Worm (Caenorhabditis elegans) whole organism, late embryonic: ENCODE measurements around the gene cpg-2.

Source experiments
- C08G9.2 ChIP-seq: sonication (generic microtip); optimal IDR thresholded peaks from 2 replicates; lab custom pipeline; 2016; ENCODE audit warnings: mild to moderate bottlenecking, missing genetic modification characterization, moderate library complexity, missing compliant biosample characterization
- F13H6.1 ChIP-seq: sonication (generic microtip); optimal IDR thresholded peaks from 2 replicates; lab custom pipeline; 2016; ENCODE audit warnings: missing genetic modification characterization, missing compliant biosample characterization
- K09A11.1 ChIP-seq: sonication (generic microtip); optimal IDR thresholded peaks from 2 replicates; lab custom pipeline; 2017; ENCODE audit warnings: antibody characterized with exemption, mild to moderate bottlenecking, missing genetic modification characterization, missing compliant biosample characterization; ENCODE audit not compliant: insufficient read depth
- ahr-1 ChIP-seq: sonication (generic microtip); optimal IDR thresholded peaks from 2 replicates; lab custom pipeline; 2016; ENCODE audit warnings: missing genetic modification characterization, missing compliant biosample characterization
- ama-1 ChIP-seq: fragments of 150-350 bp; optimal IDR thresholded peaks from 2 replicates; lab custom pipeline; 2014
- ceh-14 ChIP-seq: sonication (generic microtip); optimal IDR thresholded peaks from 2 replicates; lab custom pipeline; 2016; ENCODE audit warnings: missing genotype, missing genetic modification characterization, missing compliant biosample characterization
- ceh-19 ChIP-seq: fragments of 200-800 bp; sonication (Bioruptor generic); optimal IDR thresholded peaks from 2 replicates; lab custom pipeline; 2018; ENCODE audit warnings: mild to moderate bottlenecking, missing genetic modification characterization, missing compliant biosample characterization
- ceh-22 ChIP-seq: sonication (generic microtip); optimal IDR thresholded peaks from 2 replicates; lab custom pipeline; 2017; ENCODE audit warnings: missing biosample characterization, missing genetic modification characterization
- ceh-6 ChIP-seq: fragments of 200-800 bp; sonication (Bioruptor generic); optimal IDR thresholded peaks from 2 replicates; lab custom pipeline; 2018; ENCODE audit warnings: mild to moderate bottlenecking, missing genetic modification characterization, missing compliant biosample characterization
- ceh-9 ChIP-seq: sonication (generic microtip); optimal IDR thresholded peaks from 2 replicates; lab custom pipeline; 2016; ENCODE audit warnings: mild to moderate bottlenecking, missing genetic modification characterization, inconsistent platforms, missing compliant biosample characterization
- dmd-4 ChIP-seq: sonication (generic microtip); optimal IDR thresholded peaks from 2 replicates; lab custom pipeline; 2016; ENCODE audit warnings: borderline replicate concordance, missing genetic modification characterization, missing compliant biosample characterization
- dve-1 ChIP-seq: sonication (generic microtip); optimal IDR thresholded peaks from 2 replicates; lab custom pipeline; 2017; ENCODE audit warnings: antibody characterized with exemption, mild to moderate bottlenecking, missing genetic modification characterization, missing compliant biosample characterization
- elt-2 ChIP-seq: sonication (generic microtip); optimal IDR thresholded peaks from 2 replicates; lab custom pipeline; 2016; ENCODE audit warnings: missing genetic modification reagents, missing genetic modification characterization, missing compliant biosample characterization
- eyg-1 ChIP-seq: sonication (generic microtip); optimal IDR thresholded peaks from 2 replicates; lab custom pipeline; 2016; ENCODE audit warnings: missing genotype, missing genetic modification characterization, missing compliant biosample characterization
- fax-1 ChIP-seq: sonication (generic microtip); optimal IDR thresholded peaks from 2 replicates; lab custom pipeline; 2016; ENCODE audit warnings: missing genotype, missing genetic modification characterization, missing compliant biosample characterization
- gmeb-2 ChIP-seq: sonication (generic microtip); optimal IDR thresholded peaks from 2 replicates; lab custom pipeline; 2016; ENCODE audit warnings: missing genetic modification characterization, inconsistent platforms, missing compliant biosample characterization
- hlh-13 ChIP-seq: fragments of 200-800 bp; sonication (Bioruptor generic); optimal IDR thresholded peaks from 2 replicates; lab custom pipeline; 2018; ENCODE audit warnings: mild to moderate bottlenecking, missing genetic modification characterization, missing compliant biosample characterization
- hlh-6 ChIP-seq: sonication (generic microtip); optimal IDR thresholded peaks from 2 replicates; lab custom pipeline; 2016; ENCODE audit warnings: missing genotype, missing genetic modification characterization, missing compliant biosample characterization
- hlh-8 ChIP-seq: sonication (generic microtip); optimal IDR thresholded peaks from 2 replicates; lab custom pipeline; 2016; ENCODE audit warnings: missing genotype, missing genetic modification characterization, missing compliant biosample characterization
- lim-6 ChIP-seq: sonication (generic microtip); optimal IDR thresholded peaks from 2 replicates; lab custom pipeline; 2016; ENCODE audit warnings: missing genetic modification characterization, missing compliant biosample characterization
- lin-11 ChIP-seq: fragments of 200-800 bp; sonication (Bioruptor generic); optimal IDR thresholded peaks from 2 replicates; lab custom pipeline; 2018; ENCODE audit warnings: mild to moderate bottlenecking, missing genetic modification characterization, missing compliant biosample characterization
- nfya-1 ChIP-seq: sonication (generic microtip); optimal IDR thresholded peaks from 2 replicates; lab custom pipeline; 2017; ENCODE audit warnings: missing genetic modification characterization, mild to moderate bottlenecking, missing compliant biosample characterization, antibody characterized with exemption, moderate library complexity
- nhr-232 ChIP-seq: sonication (generic microtip); optimal IDR thresholded peaks from 2 replicates; lab custom pipeline; 2016; ENCODE audit warnings: missing genetic modification characterization, missing compliant biosample characterization
- npax-4 ChIP-seq: sonication (generic microtip); optimal IDR thresholded peaks from 2 replicates; lab custom pipeline; 2016; ENCODE audit warnings: missing genetic modification characterization, missing compliant biosample characterization
- odd-2 ChIP-seq: sonication (generic microtip); optimal IDR thresholded peaks from 2 replicates; lab custom pipeline; 2017; ENCODE audit warnings: antibody characterized with exemption, mild to moderate bottlenecking, missing genetic modification characterization, missing compliant biosample characterization
- pat-9 ChIP-seq: fragments of 200-800 bp; sonication (Bioruptor generic); optimal IDR thresholded peaks from 2 replicates; lab custom pipeline; 2018; ENCODE audit warnings: mild to moderate bottlenecking, missing genetic modification characterization, moderate library complexity, missing compliant biosample characterization
- pha-2 ChIP-seq: sonication (generic microtip); optimal IDR thresholded peaks from 2 replicates; lab custom pipeline; 2017; ENCODE audit warnings: mild to moderate bottlenecking, missing genetic modification characterization, missing compliant biosample characterization
- pha-4 ChIP-seq: fragments of 150-350 bp; optimal IDR thresholded peaks from 2 replicates; lab custom pipeline; 2018; ENCODE audit warnings: missing biosample characterization, missing genetic modification reagents, missing genetic modification characterization
- pqm-1 ChIP-seq: sonication (generic microtip); optimal IDR thresholded peaks from 2 replicates; lab custom pipeline; 2016; ENCODE audit warnings: missing genetic modification characterization, missing compliant biosample characterization
- pros-1 ChIP-seq: fragments of 150-350 bp; optimal IDR thresholded peaks from 2 replicates; lab custom pipeline; 2014; ENCODE audit warnings: missing biosample characterization, missing genetic modification reagents, missing genetic modification characterization
- ref-2 ChIP-seq: sonication (generic microtip); optimal IDR thresholded peaks from 2 replicates; lab custom pipeline; 2016; ENCODE audit warnings: missing genetic modification characterization, missing compliant biosample characterization
- rnt-1 ChIP-seq: sonication (generic microtip); optimal IDR thresholded peaks from 2 replicates; lab custom pipeline; 2016; ENCODE audit warnings: missing genetic modification characterization, missing compliant biosample characterization
- sox-2 ChIP-seq: fragments of 200-800 bp; sonication (Bioruptor generic); IDR thresholded peaks from 2 replicates; pipeline ENCODE4 v1.3.6; 2022; ENCODE audit warnings: missing genetic modification reagents, missing genetic modification characterization, missing compliant biosample characterization
- syd-9 ChIP-seq: sonication (generic microtip); optimal IDR thresholded peaks from 2 replicates; lab custom pipeline; 2016; ENCODE audit warnings: mild to moderate bottlenecking, missing genetic modification characterization, moderate library complexity, missing compliant biosample characterization
- tbx-2 ChIP-seq: sonication (generic microtip); optimal IDR thresholded peaks from 2 replicates; lab custom pipeline; 2016; ENCODE audit warnings: missing genetic modification characterization, missing compliant biosample characterization
- ttx-3 ChIP-seq: sonication (generic microtip); optimal IDR thresholded peaks from 2 replicates; lab custom pipeline; 2016; ENCODE audit warnings: missing genetic modification reagents, missing genetic modification characterization, missing compliant biosample characterization
- unc-3 ChIP-seq, 2 experiments: fragments of 200-800 bp in 1 of 2; sonication (Bioruptor generic) in 1 of 2; sonication (generic microtip) in 1 of 2; conservative IDR thresholded peaks in 1 of 2; optimal IDR thresholded peaks in 1 of 2; 2 replicates each; pipeline versions ENCODE4 v1.3.6 to Lab custom; 2016 to 2022; ENCODE audit warnings: missing compliant biosample characterization in 2 of 2, missing genetic modification characterization in 2 of 2, missing genetic modification reagents in 1 of 2
- unc-86 ChIP-seq: sonication (generic microtip); optimal IDR thresholded peaks from 2 replicates; lab custom pipeline; 2016; ENCODE audit warnings: missing genetic modification characterization, missing compliant biosample characterization
- ztf-16 ChIP-seq: sonication (generic microtip); optimal IDR thresholded peaks from 2 replicates; lab custom pipeline; 2017; ENCODE audit warnings: missing genetic modification characterization, missing compliant biosample characterization

Gene cpg-2

DNA sequence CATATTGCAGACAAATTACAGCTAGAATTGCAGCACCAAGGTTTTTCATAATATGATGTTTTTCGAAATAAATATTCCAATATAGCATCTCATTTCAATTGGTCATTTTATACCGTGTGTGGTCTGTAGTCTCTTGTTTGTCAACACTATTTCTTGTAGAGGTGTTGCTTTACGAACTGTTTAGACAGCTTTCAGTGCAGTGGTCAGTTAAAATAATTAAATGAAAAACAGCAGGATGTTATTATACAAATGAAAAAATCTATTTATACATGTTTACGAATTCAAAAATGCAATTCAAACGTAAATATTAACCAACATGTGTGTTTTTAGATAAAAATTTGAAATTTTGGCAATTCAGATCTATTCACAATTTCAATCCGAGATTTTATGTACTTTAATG, 8.0 kb upstream of the cpg-2 start, which contains the start of gene B0280.7:
Gene B0280.7 (minus strand): TSS at position 101 of the 400 bp plus-strand sequence.
- TF ChIP-seq dmd-4 (tag; lab: Kevin White, UChicago) (no peak), ceh-19 (GFP tag; lab: Kevin White, UChicago) (no peak), F13H6.1 (tag; lab: Kevin White, UChicago) (no peak), ceh-14 (no peak), ttx-3 (tag; lab: Kevin White, UChicago) (no peak), pros-1 (no peak), lin-11 (no peak), nfya-1 (no peak), unc-3 (GFP tag; conservative IDR thresholded peaks at IDR 0.05; lab: Robert Waterston, UW) (no peak), unc-3 (tag; optimal IDR thresholded peaks at IDR 0.05; lab: Kevin White, UChicago) (no peak), eyg-1 (no peak), ama-1 (lab: Kevin White, UChicago) (no peak), ztf-16 (tag; lab: Kevin White, UChicago) (no peak), lim-6 (no peak), K09A11.1 (tag; lab: Kevin White, UChicago) (no peak), pat-9 (tag; lab: Kevin White, UChicago) (no peak), pha-4 (tag; lab: Kevin White, UChicago) (no peak), sox-2 (GFP tag; lab: Robert Waterston, UW) (no peak), npax-4 (tag; lab: Kevin White, UChicago) (no peak)

DNA sequence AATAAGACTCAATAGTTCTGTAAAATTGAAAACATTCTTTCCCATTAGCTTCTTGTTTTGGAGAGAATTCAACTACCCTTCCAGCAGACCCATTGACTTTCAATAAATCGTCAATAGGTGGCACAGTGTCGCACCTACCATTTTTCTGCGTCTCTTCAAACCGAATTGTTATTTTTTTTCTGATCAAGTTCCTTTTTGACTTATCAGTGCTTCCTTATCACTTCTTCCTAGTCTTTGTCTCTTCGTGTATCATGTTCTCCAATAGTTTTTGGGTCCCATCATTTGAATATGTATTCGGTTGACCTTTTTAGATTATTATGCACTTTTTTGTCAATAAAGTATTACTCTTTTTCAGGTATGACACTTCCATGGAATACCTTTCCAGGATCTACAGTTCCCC, 4.2 kb upstream of the cpg-2 start, which contains the start of gene odd-1:
Gene odd-1 (plus strand): TSS at position 349 of the 400 bp plus-strand sequence.
- no peak for TF ChIP-seq pqm-1 (tag; lab: Kevin White, UChicago)
- peak; percentile 85 for TF ChIP-seq elt-2

DNA sequence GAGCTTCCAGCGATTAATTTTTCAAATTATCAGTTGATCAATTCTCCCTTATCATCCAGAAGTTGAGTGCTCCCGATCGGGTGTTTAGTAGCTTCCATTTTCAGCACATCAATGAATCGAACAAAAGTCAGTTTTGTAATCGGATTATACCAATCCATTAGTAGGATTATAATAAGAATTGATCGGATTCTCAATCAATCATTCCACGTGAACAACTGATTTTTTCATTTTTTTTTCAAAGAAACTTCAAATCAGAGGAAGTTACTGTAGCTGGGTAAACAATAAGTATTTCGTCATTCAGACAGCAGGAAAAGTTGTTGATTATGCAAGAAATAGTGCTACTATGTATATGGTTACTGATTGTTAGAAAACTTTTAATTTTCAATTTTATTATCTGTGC, 3.1 kb upstream of the cpg-2 start:
- TF ChIP-seq hlh-6 (tag; lab: Kevin White, UChicago) (no peak), ceh-22 (tag; lab: Kevin White, UChicago) (no peak), sox-2 (GFP tag; lab: Robert Waterston, UW) (no peak), tbx-2 (no peak), ceh-9 (tag; lab: Kevin White, UChicago) (no peak), ceh-14 (no peak), K09A11.1 (tag; lab: Kevin White, UChicago) (no peak)

DNA sequence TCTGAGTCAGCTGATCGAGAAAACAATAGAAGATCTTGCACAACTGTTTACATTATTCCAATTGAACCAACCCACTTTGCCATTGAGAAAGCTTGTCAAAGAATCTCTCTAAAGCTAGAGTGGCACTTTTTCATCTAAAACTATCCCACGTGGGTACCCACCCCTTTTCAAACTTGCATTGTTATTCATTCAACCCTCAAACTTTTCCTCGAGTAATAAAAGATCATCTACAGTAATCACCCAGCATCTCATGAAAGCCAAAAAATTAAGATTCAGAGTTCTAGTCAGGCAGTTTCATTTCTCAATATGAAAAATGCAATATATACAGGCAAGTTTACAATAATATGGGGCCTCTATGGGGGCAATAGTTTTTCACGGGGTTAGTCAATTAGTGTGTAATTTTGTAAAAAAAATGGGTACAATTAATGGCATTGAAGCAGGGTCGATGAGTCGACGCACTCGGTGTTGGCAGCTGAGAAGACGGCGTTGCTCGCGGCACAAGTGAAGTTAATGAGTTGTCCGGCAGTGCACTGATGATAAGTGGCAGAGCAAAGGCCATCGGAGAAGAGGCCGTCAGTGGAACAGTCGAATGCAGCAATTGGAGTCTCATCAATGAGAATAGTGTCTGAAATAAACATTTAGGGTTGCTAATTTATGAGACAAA, 1.8 kb downstream of the cpg-2 start:
- TF ChIP-seq ceh-14, result no peak

DNA sequence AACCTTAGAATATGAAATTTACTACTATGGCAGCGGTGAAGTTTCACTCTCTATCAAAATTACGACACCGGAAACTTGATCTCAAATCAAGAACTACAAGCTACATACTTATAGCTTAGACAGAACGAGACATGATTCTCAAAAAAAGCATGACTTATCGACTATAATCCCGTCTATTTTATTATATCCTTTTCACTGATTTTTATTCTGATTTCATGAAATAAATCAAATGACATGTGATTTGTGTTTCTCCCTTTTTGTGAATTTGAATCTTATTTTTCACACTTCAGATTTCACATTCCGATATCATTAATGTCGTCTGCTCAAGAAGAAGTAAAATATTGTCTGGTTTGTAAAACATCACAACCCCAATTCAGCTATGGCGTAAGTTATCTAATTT, 3.8 kb downstream of the cpg-2 start, which contains the start of gene ZK418.11:
Gene ZK418.11 (plus strand): TSS at position 289 of the 400 bp plus-strand sequence.
- TF ChIP-seq dve-1 (no peak), lin-11 (no peak), ceh-14 (no peak), fax-1 (tag; lab: Kevin White, UChicago) (no peak), pros-1 (no peak), ceh-9 (tag; lab: Kevin White, UChicago) (no peak), npax-4 (tag; lab: Kevin White, UChicago) (no peak)
- TF ChIP-seq, all 69 proteins: peak for 0

DNA sequence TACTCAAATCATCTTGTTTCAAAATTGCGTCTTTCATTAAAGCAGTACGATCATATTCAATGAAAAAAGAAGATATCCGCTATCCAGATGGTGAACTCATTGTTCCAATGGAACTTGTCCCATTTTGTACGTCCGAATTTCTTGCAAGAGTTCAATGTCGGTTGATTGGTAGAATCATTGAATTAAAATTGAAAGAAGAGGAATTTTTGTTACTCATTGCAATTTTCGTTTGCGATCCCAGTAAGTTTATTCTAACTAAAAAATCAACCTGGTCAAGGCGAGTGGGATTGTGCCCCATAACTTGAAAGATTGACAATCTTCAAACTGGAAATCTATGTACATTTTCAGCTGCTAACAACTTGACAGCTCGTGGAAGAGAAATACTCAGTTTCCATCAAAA, 7.3 kb downstream of the cpg-2 start:
- no peak for TF ChIP-seq ceh-22 (tag; lab: Kevin White, UChicago)
- no peak for TF ChIP-seq ceh-6 (GFP tag; lab: Kevin White, UChicago)
- no peak for TF ChIP-seq nhr-232

DNA sequence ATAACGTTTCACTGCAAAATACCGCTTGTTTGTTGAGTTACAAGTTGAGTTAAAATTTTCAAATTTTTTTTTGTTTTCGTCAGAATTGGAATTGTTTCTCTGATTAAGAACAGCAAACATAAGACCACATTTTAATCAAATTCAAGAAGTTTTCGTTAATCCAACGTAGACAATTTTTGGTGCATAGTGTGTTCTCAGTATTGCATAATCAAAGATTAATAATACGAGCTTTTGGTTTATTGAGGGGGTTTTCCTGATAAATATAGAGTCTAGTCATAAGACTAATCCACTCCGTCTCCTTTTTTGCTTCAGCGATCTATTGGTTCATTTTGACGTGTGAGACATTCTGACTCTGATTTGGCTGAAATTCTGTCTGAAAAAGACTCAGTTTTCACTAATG, 8.6 kb downstream of the cpg-2 start, which contains the start of gene nhr-9:
Gene nhr-9 (plus strand): TSS at position 307 of the 400 bp plus-strand sequence.
- no peak for TF ChIP-seq hlh-8
- TF ChIP-seq hlh-13 (GFP tag; lab: Kevin White, UChicago), result no peak
- no peak for TF ChIP-seq pat-9 (tag; lab: Kevin White, UChicago)
- TF ChIP-seq pha-2, result no peak
- no peak for TF ChIP-seq ahr-1 (tag; lab: Kevin White, UChicago)
- TF ChIP-seq gmeb-2 (tag; lab: Kevin White, UChicago), result no peak
- TF ChIP-seq syd-9, result no peak
- TF ChIP-seq rnt-1 (tag; lab: Kevin White, UChicago), result no peak
- TF ChIP-seq sox-2 (GFP tag; lab: Robert Waterston, UW), result no peak
- TF ChIP-seq lim-6, result no peak
- no peak for TF ChIP-seq ref-2 (tag; lab: Kevin White, UChicago)
- TF ChIP-seq odd-2 (tag; lab: Kevin White, UChicago), result no peak
- TF ChIP-seq C08G9.2, result no peak
- TF ChIP-seq unc-86, result no peak
- TF ChIP-seq F13H6.1 (tag; lab: Kevin White, UChicago), result no peak
- TF ChIP-seq ceh-9 (tag; lab: Kevin White, UChicago), result no peak
